Worm (Caenorhabditis elegans) whole organism, L1 larva: ENCODE data around the gene fbxb-25.

Source experiments
- C34B4.2 ChIP-seq: sonication (generic microtip); optimal IDR thresholded peaks from 2 replicates; lab custom pipeline; 2017; ENCODE audit warnings: mild to moderate bottlenecking, missing genetic modification characterization, missing compliant biosample characterization
- Y116A8C.19 ChIP-seq: sonication (generic microtip); optimal IDR thresholded peaks from 2 replicates; lab custom pipeline; 2016; ENCODE audit warnings: missing compliant biosample characterization, missing genetic modification characterization, borderline replicate concordance
- aly-2 ChIP-seq: fragments of 150-350 bp; optimal IDR thresholded peaks from 2 replicates; lab custom pipeline; 2014; ENCODE audit warnings: missing biosample characterization, missing genetic modification characterization
- ama-1 ChIP-seq: fragments of 150-350 bp; optimal IDR thresholded peaks from 2 replicates; lab custom pipeline; 2014
- ceh-63 ChIP-seq: fragments of 200-800 bp; sonication (Bioruptor generic); optimal IDR thresholded peaks from 2 replicates; lab custom pipeline; 2018; ENCODE audit warnings: mild to moderate bottlenecking, missing genetic modification characterization, missing compliant biosample characterization
- ceh-90 ChIP-seq: sonication (generic microtip); optimal IDR thresholded peaks from 2 replicates; lab custom pipeline; 2016; ENCODE audit warnings: missing genetic modification characterization, missing compliant biosample characterization
- ets-5 ChIP-seq: fragments of 200-800 bp; sonication (Bioruptor generic); IDR thresholded peaks from 2 replicates; pipeline ENCODE4 v1.3.6; 2022; ENCODE audit warnings: missing genetic modification characterization, missing compliant biosample characterization
- fkh-10 ChIP-seq: sonication (generic microtip); optimal IDR thresholded peaks from 2 replicates; lab custom pipeline; 2017; ENCODE audit warnings: missing biosample characterization, missing genetic modification reagents, missing genetic modification characterization
- fkh-4 ChIP-seq: sonication (generic microtip); optimal IDR thresholded peaks from 2 replicates; lab custom pipeline; 2016; ENCODE audit warnings: missing compliant biosample characterization, missing genetic modification characterization, borderline replicate concordance
- hlh-4 ChIP-seq: sonication (generic microtip); optimal IDR thresholded peaks from 2 replicates; lab custom pipeline; 2016; ENCODE audit warnings: mild to moderate bottlenecking, missing genetic modification characterization, missing compliant biosample characterization
- jun-1 ChIP-seq: fragments of 150-350 bp; optimal IDR thresholded peaks from 2 replicates; lab custom pipeline; 2014; ENCODE audit warnings: missing biosample characterization, missing genetic modification reagents, missing genetic modification characterization
- mef-2 ChIP-seq: fragments of 150-350 bp; optimal IDR thresholded peaks from 2 replicates; lab custom pipeline; 2014; ENCODE audit warnings: missing biosample characterization, missing genetic modification characterization
- mep-1 ChIP-seq: fragments of 150-350 bp; optimal IDR thresholded peaks from 2 replicates; lab custom pipeline; 2014; ENCODE audit warnings: missing biosample characterization, missing genetic modification characterization
- nhr-71 ChIP-seq: sonication (generic microtip); optimal IDR thresholded peaks from 2 replicates; lab custom pipeline; 2016; ENCODE audit warnings: mild to moderate bottlenecking, missing genetic modification characterization, moderate library complexity, missing compliant biosample characterization
- sptf-1 ChIP-seq: fragments of 150-350 bp; optimal IDR thresholded peaks from 2 replicates; lab custom pipeline; 2014; ENCODE audit warnings: missing biosample characterization, missing genetic modification characterization
- swsn-7 ChIP-seq: sonication (generic microtip); optimal IDR thresholded peaks from 2 replicates; lab custom pipeline; 2016; ENCODE audit warnings: missing genetic modification characterization, missing compliant biosample characterization
- tlp-1 ChIP-seq: fragments of 150-350 bp; optimal IDR thresholded peaks from 2 replicates; lab custom pipeline; 2014; ENCODE audit warnings: missing biosample characterization, missing genetic modification characterization
- unc-62 ChIP-seq: fragments of 150-350 bp; optimal IDR thresholded peaks from 2 replicates; lab custom pipeline; 2014; ENCODE audit warnings: missing biosample characterization, missing genetic modification reagents, missing genetic modification characterization
- unc-86 ChIP-seq: sonication (generic microtip); optimal IDR thresholded peaks from 2 replicates; lab custom pipeline; 2016; ENCODE audit warnings: missing genetic modification characterization, missing compliant biosample characterization
- ztf-4 ChIP-seq: fragments of 150-350 bp; optimal IDR thresholded peaks from 2 replicates; lab custom pipeline; 2014; ENCODE audit warnings: missing biosample characterization, missing genetic modification characterization

fbxb-25 gene

DNA sequence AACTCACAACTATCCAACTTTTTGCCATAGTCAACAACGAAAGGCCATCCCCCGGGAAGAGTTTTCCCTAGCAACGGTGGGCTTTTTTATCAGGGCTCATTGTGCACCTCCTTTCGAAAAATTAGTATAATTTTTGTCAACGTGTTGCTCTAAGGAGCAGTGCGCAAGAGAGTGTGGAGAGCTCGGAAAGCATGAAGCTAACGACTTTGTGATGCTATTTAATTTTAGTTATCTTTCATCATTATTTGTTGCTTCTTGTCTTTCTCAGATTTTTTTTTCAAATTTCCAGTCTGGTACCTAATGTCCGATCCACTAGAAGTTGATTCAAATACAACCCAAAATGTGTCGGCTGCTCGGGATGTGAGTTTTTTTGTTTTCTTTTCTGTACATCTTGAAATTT is 46.3 kb downstream of the fbxb-25 start, which contains the start of gene ceh-81:
TSS of gene ceh-81 (plus strand) at position 301 of the 400 bp plus-strand sequence.
- TF ChIP-seq aly-2 (tag; lab: Kevin White, UChicago) = no peak
- TF ChIP-seq unc-62 (GFP tag; lab: Kevin White, UChicago) = no peak
- TF ChIP-seq mef-2 (tag; lab: Kevin White, UChicago) = no peak
- no peak for TF ChIP-seq Y116A8C.19 (tag; lab: Kevin White, UChicago)
- no peak for TF ChIP-seq mep-1 (tag; lab: Kevin White, UChicago)
- no peak for TF ChIP-seq ceh-90 (tag; lab: Kevin White, UChicago)
- TF ChIP-seq tlp-1 = no peak
- no peak for TF ChIP-seq sptf-1 (tag; lab: Kevin White, UChicago)
- no peak for TF ChIP-seq ets-5
- no peak for TF ChIP-seq fkh-10 (GFP tag; lab: Kevin White, UChicago)
- no peak for TF ChIP-seq nhr-71 (tag; lab: Kevin White, UChicago)
- no peak for TF ChIP-seq ceh-63
- TF ChIP-seq, all 84 proteins: peak for 0

ce11 chrII:1731932-1732331 is 48.1 kb downstream of the fbxb-25 start, which contains the start of gene ceh-82:
ceh-82 (plus strand) TSS chrII:1732232.
- no peak for TF ChIP-seq hlh-4 (tag; lab: Kevin White, UChicago)
- TF ChIP-seq ama-1 (lab: Kevin White, UChicago) = no peak
- TF ChIP-seq jun-1 (tag; lab: Kevin White, UChicago) = no peak
- no peak for TF ChIP-seq unc-86 (tag; lab: Kevin White, UChicago)
- TF ChIP-seq fkh-4 = no peak
- TF ChIP-seq C34B4.2 = no peak
- TF ChIP-seq ztf-4 (tag; lab: Kevin White, UChicago) = no peak
- TF ChIP-seq swsn-7 (tag; lab: Kevin White, UChicago) = no peak
- no peak for TF ChIP-seq mep-1 (tag; lab: Kevin White, UChicago)
